Fruit fly (Drosophila melanogaster): ENCODE results near the gene Cad86C.

DNA sequence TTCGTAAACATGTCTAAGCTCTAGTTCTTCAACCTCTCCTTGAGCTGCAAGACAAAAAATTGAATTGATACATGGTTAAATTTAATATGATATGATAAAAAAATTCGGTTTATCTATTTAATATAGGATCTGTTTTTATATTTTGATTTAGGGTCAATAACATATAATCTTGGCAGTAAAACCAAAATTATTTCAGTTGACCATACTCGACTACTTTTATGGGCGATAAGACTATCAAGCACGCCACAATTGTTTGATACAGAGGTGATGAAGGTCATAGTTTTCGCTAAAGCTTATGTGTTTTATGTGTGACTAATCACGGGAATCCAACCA lies 61.4 kb downstream of the Cad86C start:
- TF ChIP-seq Myc (optimal IDR thresholded peaks at IDR 0.05): no peak
- TF ChIP-seq Sin3A (optimal IDR thresholded peaks at IDR 0.05): no peak
- no peak for TF ChIP-seq h (optimal IDR thresholded peaks at IDR 0.05)
- no peak for TF ChIP-seq psq (optimal IDR thresholded peaks at IDR 0.05)
- TF ChIP-seq ttk (optimal IDR thresholded peaks at IDR 0.05): no peak

Data from Kc167 (cell line).